Fruit fly (Drosophila melanogaster) whole organism, prepupa: ENCODE data around the gene CG15646.

ENCODE experiments used
- Blimp-1 ChIP-seq: fragments of 200-800 bp; sonication (Bioruptor generic); optimal IDR thresholded peaks from 3 replicates; lab custom pipeline; 2017; ENCODE audit warnings: missing biosample characterization, missing genetic modification characterization, mild to moderate bottlenecking, moderate library complexity, missing genetic modification reagents
- CG10631 ChIP-seq: fragments of 200-800 bp; sonication (Bioruptor generic); optimal IDR thresholded peaks from 2 replicates; lab custom pipeline; 2016; ENCODE audit warnings: missing biosample characterization, missing genetic modification characterization
- CG10669 ChIP-seq: fragments of 200-800 bp; sonication (Bioruptor generic); optimal IDR thresholded peaks from 3 replicates; lab custom pipeline; 2018; ENCODE audit warnings: missing biosample characterization, mild to moderate bottlenecking, missing genetic modification characterization, moderate library complexity
- CG11294 ChIP-seq: fragments of 200-800 bp; sonication (Bioruptor generic); IDR thresholded peaks from 2 replicates; pipeline ENCODE4 v1.3.6; 2022; ENCODE audit warnings: missing biosample characterization, missing genetic modification characterization
- CG11762 ChIP-seq: fragments of 200-800 bp; sonication (Bioruptor generic); optimal IDR thresholded peaks from 3 replicates; lab custom pipeline; 2016; ENCODE audit warnings: missing biosample characterization, missing genetic modification characterization; ENCODE audit not compliant: insufficient read depth
- CG11902 ChIP-seq: fragments of 200-800 bp; sonication (Bioruptor generic); optimal IDR thresholded peaks from 3 replicates; lab custom pipeline; 2016; ENCODE audit warnings: missing biosample characterization, missing genetic modification characterization
- CG15336 ChIP-seq: fragments of 200-800 bp; sonication (Bioruptor generic); IDR thresholded peaks from 2 replicates; pipeline ENCODE4 v1.3.6; 2022; ENCODE audit warnings: missing biosample characterization, missing genetic modification characterization
- CG1621 ChIP-seq: fragments of 200-800 bp; sonication (Bioruptor generic); optimal IDR thresholded peaks from 3 replicates; lab custom pipeline; 2018; ENCODE audit warnings: missing biosample characterization, mild to moderate bottlenecking, missing genetic modification characterization
- CG3032 ChIP-seq: fragments of 200-800 bp; optimal IDR thresholded peaks from 2 replicates; lab custom pipeline; 2019; ENCODE audit warnings: missing biosample characterization, mild to moderate bottlenecking, missing genetic modification characterization, moderate library complexity
- CG32006 ChIP-seq: fragments of 200-800 bp; sonication (Bioruptor generic); optimal IDR thresholded peaks from 3 replicates; lab custom pipeline; 2017; ENCODE audit warnings: missing biosample characterization, mild to moderate bottlenecking, missing genetic modification characterization
- CG34406 ChIP-seq: fragments of 200-800 bp; sonication (Bioruptor generic); optimal IDR thresholded peaks from 3 replicates; lab custom pipeline; 2016; ENCODE audit warnings: missing biosample characterization, missing genetic modification characterization
- CG3919 ChIP-seq: fragments of 200-800 bp; sonication (Bioruptor generic); optimal IDR thresholded peaks from 3 replicates; lab custom pipeline; 2016; ENCODE audit warnings: missing biosample characterization, missing genetic modification characterization
- CG4318 ChIP-seq: fragments of 200-800 bp; sonication (Bioruptor generic); optimal IDR thresholded peaks from 3 replicates; lab custom pipeline; 2017; ENCODE audit warnings: missing biosample characterization, mild to moderate bottlenecking, missing genetic modification characterization
- CG6163 ChIP-seq: fragments of 200-800 bp; sonication (Bioruptor generic); IDR thresholded peaks from 3 replicates; pipeline ENCODE4 v1.3.6; 2022; ENCODE audit warnings: missing biosample characterization, missing genetic modification characterization
- CG6276 ChIP-seq: fragments of 200-800 bp; sonication (Bioruptor generic); optimal IDR thresholded peaks from 2 replicates; lab custom pipeline; 2017; ENCODE audit warnings: missing biosample characterization, mild to moderate bottlenecking, missing genetic modification characterization
- CG6792 ChIP-seq: fragments of 200-800 bp; sonication (Bioruptor generic); optimal IDR thresholded peaks from 3 replicates; lab custom pipeline; 2016; ENCODE audit warnings: missing biosample characterization, missing genetic modification characterization
- CG6808 ChIP-seq: fragments of 200-800 bp; sonication (Bioruptor generic); optimal IDR thresholded peaks from 3 replicates; lab custom pipeline; 2017; ENCODE audit warnings: missing biosample characterization, missing genetic modification characterization, mild to moderate bottlenecking, moderate library complexity, missing genetic modification reagents
- CG8119 ChIP-seq: fragments of 200-800 bp; sonication (Bioruptor generic); IDR thresholded peaks from 3 replicates; pipeline ENCODE4 v1.3.6; 2022; ENCODE audit warnings: missing biosample characterization, missing genetic modification characterization
- Eip75B ChIP-seq: fragments of 200-800 bp; sonication (Bioruptor generic); optimal IDR thresholded peaks from 3 replicates; lab custom pipeline; 2016; ENCODE audit warnings: missing biosample characterization, missing genetic modification characterization
- Eip78C ChIP-seq: fragments of 200-800 bp; sonication (Bioruptor generic); peaks from one replicate; lab custom pipeline; 2016; ENCODE audit warnings: missing biosample characterization, missing genetic modification characterization
- Ets21C ChIP-seq: fragments of 200-800 bp; sonication (Bioruptor generic); optimal IDR thresholded peaks from 3 replicates; lab custom pipeline; 2016; ENCODE audit warnings: missing biosample characterization, missing genetic modification characterization
- Ets96B ChIP-seq: fragments of 200-800 bp; optimal IDR thresholded peaks from 2 replicates; lab custom pipeline; 2019; ENCODE audit warnings: missing biosample characterization, mild to moderate bottlenecking, missing genetic modification characterization, moderate library complexity
- Gug ChIP-seq: fragments of 200-800 bp; sonication (Bioruptor generic); IDR thresholded peaks from 2 replicates; pipeline ENCODE4 v1.3.6; 2022; ENCODE audit warnings: missing biosample characterization, missing genetic modification characterization
- Hr39 ChIP-seq: fragments of 200-800 bp; sonication (Bioruptor generic); optimal IDR thresholded peaks from 2 replicates; lab custom pipeline; 2016; ENCODE audit warnings: missing biosample characterization, missing genetic modification characterization
- Hr4 ChIP-seq: fragments of 200-800 bp; sonication (Bioruptor generic); optimal IDR thresholded peaks from 3 replicates; lab custom pipeline; 2016; ENCODE audit warnings: missing biosample characterization, missing genetic modification characterization
- Lpt ChIP-seq: fragments of 200-800 bp; sonication (Bioruptor generic); optimal IDR thresholded peaks from 3 replicates; lab custom pipeline; 2016; ENCODE audit warnings: missing biosample characterization, missing genetic modification characterization
- Met ChIP-seq: fragments of 200-800 bp; sonication (Bioruptor generic); optimal IDR thresholded peaks from 3 replicates; lab custom pipeline; 2016; ENCODE audit warnings: missing biosample characterization, missing genetic modification characterization
- OdsH ChIP-seq: fragments of 200-800 bp; sonication (Bioruptor generic); optimal IDR thresholded peaks from 3 replicates; lab custom pipeline; 2016; ENCODE audit warnings: missing biosample characterization, missing genetic modification characterization
- Smox ChIP-seq: fragments of 200-800 bp; sonication (Bioruptor generic); optimal IDR thresholded peaks from 3 replicates; lab custom pipeline; 2016; ENCODE audit warnings: missing biosample characterization, missing genetic modification characterization
- Sox102F ChIP-seq: fragments of 200-800 bp; sonication (Bioruptor generic); optimal IDR thresholded peaks from 2 replicates; lab custom pipeline; 2016; ENCODE audit warnings: missing biosample characterization, mild to moderate bottlenecking, missing genetic modification characterization
- Sox14 ChIP-seq: fragments of 200-800 bp; sonication (Bioruptor generic); optimal IDR thresholded peaks from 3 replicates; lab custom pipeline; 2016; ENCODE audit warnings: missing biosample characterization, missing genetic modification characterization
- Sox15 ChIP-seq: fragments of 200-800 bp; sonication (Bioruptor generic); optimal IDR thresholded peaks from 3 replicates; lab custom pipeline; 2016; ENCODE audit warnings: missing biosample characterization, missing genetic modification characterization
- achi ChIP-seq: fragments of 200-800 bp; sonication (Bioruptor generic); optimal IDR thresholded peaks from 3 replicates; lab custom pipeline; 2016; ENCODE audit warnings: missing biosample characterization, missing genetic modification characterization
- acj6 ChIP-seq: fragments of 200-800 bp; sonication (Bioruptor generic); optimal IDR thresholded peaks from 3 replicates; lab custom pipeline; 2016; ENCODE audit warnings: missing biosample characterization, missing genetic modification characterization
- eg ChIP-seq: fragments of 200-800 bp; sonication (Bioruptor generic); IDR thresholded peaks from 3 replicates; pipeline ENCODE4 v1.3.6; 2022; ENCODE audit warnings: missing biosample characterization, missing genetic modification characterization
- fd59A ChIP-seq: fragments of 200-800 bp; sonication (Bioruptor generic); optimal IDR thresholded peaks from 2 replicates; lab custom pipeline; 2017; ENCODE audit warnings: missing biosample characterization, mild to moderate bottlenecking, missing genetic modification characterization, missing genetic modification reagents
- fkh ChIP-seq: fragments of 200-800 bp; sonication (Bioruptor generic); optimal IDR thresholded peaks from 3 replicates; lab custom pipeline; 2017; ENCODE audit warnings: missing biosample characterization, mild to moderate bottlenecking, missing genetic modification characterization, moderate library complexity
- pdm3 ChIP-seq: fragments of 200-800 bp; sonication (Bioruptor generic); optimal IDR thresholded peaks from 3 replicates; lab custom pipeline; 2016; ENCODE audit warnings: missing biosample characterization, missing genetic modification characterization
- salr ChIP-seq, 2 experiments: fragments of 200-800 bp; sonication (Bioruptor generic); optimal IDR thresholded peaks; 3 replicates each; lab custom pipeline; 2016 to 2018; ENCODE audit warnings: missing biosample characterization in 2 of 2, missing genetic modification characterization in 2 of 2, mild to moderate bottlenecking in 1 of 2
- spab ChIP-seq: fragments of 200-800 bp; sonication (Bioruptor generic); optimal IDR thresholded peaks from 2 replicates; lab custom pipeline; 2017; ENCODE audit warnings: missing biosample characterization, mild to moderate bottlenecking, missing genetic modification characterization, missing genetic modification reagents
- ss ChIP-seq, 2 experiments: fragments of 200-800 bp; sonication (Bioruptor generic); optimal IDR thresholded peaks; 2 replicates in 1 of 2; 3 replicates in 1 of 2; lab custom pipeline; 2017 to 2018; ENCODE audit warnings: mild to moderate bottlenecking in 2 of 2, missing biosample characterization in 2 of 2, missing genetic modification characterization in 2 of 2, moderate library complexity in 1 of 2
- svp ChIP-seq: fragments of 200-800 bp; sonication (Bioruptor generic); peaks from one replicate; lab custom pipeline; 2016; ENCODE audit warnings: missing biosample characterization, missing genetic modification characterization
- vri ChIP-seq: fragments of 200-800 bp; sonication (Bioruptor generic); optimal IDR thresholded peaks from 3 replicates; lab custom pipeline; 2016; ENCODE audit warnings: missing biosample characterization, mild to moderate bottlenecking, missing genetic modification characterization

CG15646 gene

DNA sequence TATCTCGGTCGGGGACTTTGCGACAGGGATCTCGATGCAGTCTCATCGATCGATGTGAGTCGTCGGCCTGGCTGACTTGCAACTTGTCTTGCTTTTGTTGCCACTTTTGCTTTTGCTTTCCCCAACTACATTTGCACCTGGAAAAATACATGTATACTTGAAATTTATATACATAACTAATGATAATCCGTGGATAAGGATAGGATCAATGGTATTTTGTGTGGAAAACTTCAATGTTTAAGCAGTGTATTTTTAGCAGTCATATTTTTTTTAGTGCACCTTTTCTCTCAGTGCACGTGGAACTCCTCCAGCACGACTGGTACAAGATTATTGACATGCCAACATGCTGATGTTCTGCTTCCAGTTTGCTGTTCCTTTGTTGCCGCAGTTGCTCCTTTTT lies 31.8 kb downstream of the CG15646 start:
- TF ChIP-seq CG11762 (GFP tag; lab: Kevin White, UChicago) (peak; percentile 35), CG10669 (GFP tag; lab: Kevin White, UChicago) (peak; percentile 5), salr (GFP tag; optimal IDR thresholded peaks at IDR 0.05; lab: Kevin White, UChicago) (peak in 1 of 2 experiments; percentile 53), Sox102F (GFP tag; lab: Kevin White, UChicago) (no peak), CG6792 (GFP tag; lab: Kevin White, UChicago) (peak; percentile 8), CG6808 (GFP tag; lab: Kevin White, UChicago) (peak; percentile 42), CG1621 (tag; lab: Kevin White, UChicago) (peak; percentile 4), svp (GFP tag; lab: Kevin White, UChicago) (no peak), Met (GFP tag; lab: Kevin White, UChicago) (no peak), Eip78C (GFP tag; lab: Kevin White, UChicago) (peak; percentile 82), Ets96B (tag; lab: Kevin White, UChicago) (peak; percentile 47), OdsH (peak; percentile 44), CG15336 (peak; percentile 61), Sox14 (GFP tag; lab: Kevin White, UChicago) (peak; percentile 57), CG4318 (GFP tag; lab: Kevin White, UChicago) (peak; percentile 41), eg (peak; percentile 73), Blimp-1 (GFP tag; lab: Kevin White, UChicago) (no peak), Gug (GFP tag; lab: Robert Waterston, UW) (peak; percentile 56), acj6 (GFP tag; lab: Kevin White, UChicago) (peak; percentile 29), Ets21C (GFP tag; lab: Kevin White, UChicago) (no peak), Hr4 (GFP tag; lab: Kevin White, UChicago) (peak; percentile 64), CG3919 (GFP tag; lab: Kevin White, UChicago) (peak; percentile 62), CG8119 (GFP tag; lab: Robert Waterston, UW) (peak; percentile 66; the same call in 2 of the 3 replicates), CG6276 (GFP tag; lab: Kevin White, UChicago) (peak; percentile 33), pdm3 (peak; percentile 59), fkh (no peak), achi (GFP tag; lab: Kevin White, UChicago) (peak; percentile 50), CG6163 (GFP tag; lab: Robert Waterston, UW) (peak; percentile 81), Sox15 (GFP tag; lab: Kevin White, UChicago) (no peak), CG10631 (GFP tag; lab: Kevin White, UChicago) (peak; percentile 61), Lpt (GFP tag; lab: Kevin White, UChicago) (peak; percentile 16), vri (no peak), CG11294 (GFP tag; lab: Robert Waterston, UW) (0 out of 2 replicates have a peak, but pooled peaks have one; percentile 39), Smox (GFP tag; lab: Kevin White, UChicago) (no peak), ss (GFP tag; optimal IDR thresholded peaks at IDR 0.05; lab: Kevin White, UChicago) (no peak), fd59A (GFP tag; lab: Kevin White, UChicago) (peak; percentile 17), spab (GFP tag; lab: Kevin White, UChicago) (peak; percentile 27), CG32006 (GFP tag; lab: Kevin White, UChicago) (peak; percentile 78), Eip75B (GFP tag; lab: Kevin White, UChicago) (peak; percentile 3), Hr39 (GFP tag; lab: Kevin White, UChicago) (no peak), CG11902 (GFP tag; lab: Kevin White, UChicago) (no peak), CG34406 (GFP tag; lab: Kevin White, UChicago) (no peak), CG3032 (tag; lab: Kevin White, UChicago) (peak; percentile 32)
- TF ChIP-seq, all 60 proteins: peak for 30
